Worm (Caenorhabditis elegans): ENCODE data around the gene hda-1.

ce11 chrV:14478979-14479378 is 46.2 kb upstream of the hda-1 start, which contains the start of gene clec-55:
- TF ChIP-seq unc-130 (GFP tag; optimal IDR thresholded peaks at IDR 0.05) (no peak), hmg-1.2 (GFP tag; IDR thresholded peaks at IDR 0.05) (no peak), pha-4 (tag; optimal IDR thresholded peaks at IDR 0.05) (no peak)

All from whole organism, young adult.